Worm (Caenorhabditis elegans) whole organism, L2 larva: ENCODE measurements around the gene hlh-14.

Experiments
- C34F6.9 ChIP-seq: fragments of 150-350 bp; optimal IDR thresholded peaks from 2 replicates; lab custom pipeline; 2014; ENCODE audit warnings: missing biosample characterization, missing genetic modification characterization
- ZK546.5 ChIP-seq: sonication (generic microtip); optimal IDR thresholded peaks from 2 replicates; lab custom pipeline; 2017; ENCODE audit warnings: missing biosample characterization, missing genetic modification characterization
- ama-1 ChIP-seq: fragments of 150-350 bp; optimal IDR thresholded peaks from 2 replicates; lab custom pipeline; 2018; ENCODE audit warnings: inconsistent platforms
- ceh-82 ChIP-seq: fragments of 150-350 bp; optimal IDR thresholded peaks from 2 replicates; lab custom pipeline; 2014; ENCODE audit warnings: missing biosample characterization, missing genetic modification characterization
- gmeb-1 ChIP-seq: fragments of 150-350 bp; optimal IDR thresholded peaks from 2 replicates; lab custom pipeline; 2014; ENCODE audit warnings: missing biosample characterization, missing genetic modification characterization
- lin-39 ChIP-seq: fragments of 150-350 bp; optimal IDR thresholded peaks from 2 replicates; lab custom pipeline; 2014; ENCODE audit warnings: missing biosample characterization, missing genetic modification reagents, missing genetic modification characterization
- mdl-1 ChIP-seq, 2 experiments: fragments of 150-350 bp in 1 of 2; sonication (generic microtip) in 1 of 2; optimal IDR thresholded peaks; 2 replicates each; lab custom pipeline; 2017; ENCODE audit warnings: missing biosample characterization in 2 of 2, missing genetic modification characterization in 2 of 2
- nhr-11 ChIP-seq: fragments of 150-350 bp; optimal IDR thresholded peaks from 2 replicates; lab custom pipeline; 2014; ENCODE audit warnings: missing biosample characterization, missing genetic modification characterization
- nhr-12 ChIP-seq: fragments of 150-350 bp; optimal IDR thresholded peaks from 2 replicates; lab custom pipeline; 2014; ENCODE audit warnings: missing biosample characterization, missing genetic modification characterization
- snpc-4 ChIP-seq: fragments of 150-350 bp; optimal IDR thresholded peaks from 2 replicates; lab custom pipeline; 2014; ENCODE audit warnings: missing biosample characterization, missing genetic modification characterization
- unc-62 ChIP-seq: fragments of 150-350 bp; optimal IDR thresholded peaks from 2 replicates; lab custom pipeline; 2014; ENCODE audit warnings: missing biosample characterization, missing genetic modification reagents, missing genetic modification characterization
- zag-1 ChIP-seq: fragments of 150-350 bp; optimal IDR thresholded peaks from 2 replicates; lab custom pipeline; 2014; ENCODE audit warnings: missing biosample characterization, missing genetic modification characterization
- ztf-11 ChIP-seq: sonication (generic microtip); optimal IDR thresholded peaks from 2 replicates; lab custom pipeline; 2017; ENCODE audit warnings: missing biosample characterization, missing genetic modification characterization

DNA sequence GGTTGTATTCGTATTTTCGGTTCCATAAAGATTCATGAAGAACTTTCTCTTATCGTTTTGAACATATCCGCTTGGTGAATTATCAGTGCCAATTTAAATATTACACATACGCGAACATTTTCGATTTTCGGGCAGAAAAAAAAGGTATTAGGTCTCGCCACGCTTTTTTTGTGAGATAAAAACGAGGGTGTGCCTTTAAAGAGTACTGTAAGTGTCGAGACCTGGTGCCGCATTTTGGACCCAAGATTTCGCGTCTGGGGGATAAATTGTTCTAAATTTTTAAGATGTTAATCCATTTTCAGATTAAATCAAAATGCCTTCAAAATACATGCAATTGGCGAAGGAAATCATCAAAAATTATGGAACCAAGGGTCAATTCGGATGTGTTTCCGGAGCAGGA is 44.8 kb downstream of the hlh-14 start, which contains the start of gene C25H3.3:
- TF ChIP-seq ceh-82 (tag; lab: Kevin White, UChicago): no peak
- no peak for TF ChIP-seq nhr-12 (tag; lab: Kevin White, UChicago)
- TF ChIP-seq snpc-4: no peak
- TF ChIP-seq ztf-11: no peak
- no peak for TF ChIP-seq lin-39 (tag; lab: Kevin White, UChicago)
- no peak for TF ChIP-seq nhr-11 (tag; lab: Kevin White, UChicago)
- no peak for TF ChIP-seq ZK546.5 (tag; lab: Kevin White, UChicago)
- no peak for TF ChIP-seq mdl-1 (tag; optimal IDR thresholded peaks at IDR 0.05; lab: Kevin White, UChicago)
- TF ChIP-seq ama-1 (lab: Kevin White, UChicago): no peak
- no peak for TF ChIP-seq C34F6.9 (tag; lab: Kevin White, UChicago)
- no peak for TF ChIP-seq zag-1 (tag; lab: Kevin White, UChicago)
- no peak for TF ChIP-seq unc-62 (GFP tag; lab: Kevin White, UChicago)
- TF ChIP-seq gmeb-1 (tag; lab: Kevin White, UChicago): no peak
